Fruit fly (Drosophila melanogaster): Measurements from ENCODE around the gene RnrL.

Gene RnrL

DNA sequence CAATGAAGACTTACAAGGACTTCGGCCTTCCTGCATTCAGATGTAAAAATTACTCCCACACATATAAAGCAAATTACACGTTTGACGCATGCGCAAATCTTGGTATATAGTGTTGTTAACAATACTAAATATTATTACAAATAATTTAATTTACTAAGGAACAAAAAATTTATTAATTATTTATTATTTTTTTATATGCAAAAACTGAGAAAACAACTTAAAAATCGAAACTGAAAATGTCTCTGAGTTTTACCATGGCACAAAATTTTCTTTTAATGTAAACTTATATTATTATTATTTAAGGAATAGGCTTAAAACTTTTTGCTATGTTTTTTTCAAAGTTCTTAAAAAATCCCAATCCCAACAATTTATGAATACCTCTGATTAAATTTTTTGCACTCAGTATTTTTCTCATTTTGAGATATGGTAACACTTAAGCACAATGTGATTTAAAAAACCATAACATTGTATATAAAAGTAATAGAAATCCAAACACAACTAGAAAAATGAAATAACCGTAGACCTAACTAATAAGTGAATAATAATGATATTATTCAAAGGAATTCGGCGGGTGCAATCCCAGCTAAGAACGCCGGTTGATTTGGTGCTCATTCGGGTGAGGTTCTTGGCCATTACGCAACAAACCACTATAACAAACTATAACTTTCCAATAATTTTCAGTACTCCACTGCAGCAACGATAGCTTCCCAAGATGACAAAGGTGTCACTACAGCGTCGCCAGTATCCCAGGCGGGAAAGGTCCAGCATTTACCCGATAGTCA is 3.5 kb upstream of the RnrL start, which contains the start of the genes Schip1 and Cox10 (continued):
- TF ChIP-seq sim (GFP tag; IDR thresholded peaks at IDR 0.05) (no peak), CG30020 (tag; optimal IDR thresholded peaks at IDR 0.05) (peak; percentile 85), CG13894 (tag; optimal IDR thresholded peaks at IDR 0.05) (no peak), TFAM (GFP tag; optimal IDR thresholded peaks at IDR 0.05) (no peak), CG12659 (GFP tag; optimal IDR thresholded peaks at IDR 0.05) (peak; percentile 29), wdn (GFP tag; IDR thresholded peaks at IDR 0.05) (no peak), pzg (GFP tag; optimal IDR thresholded peaks at IDR 0.05) (peak; percentile 13), Dek (tag; optimal IDR thresholded peaks at IDR 0.05) (no peak), ci (GFP tag; IDR thresholded peaks at IDR 0.05) (no peak), Dbx (GFP tag; IDR thresholded peaks at IDR 0.05) (no peak), Poxn (GFP tag; IDR thresholded peaks at IDR 0.05) (no peak), phol (tag; optimal IDR thresholded peaks at IDR 0.05) (peak; percentile 20), HmgZ (tag; optimal IDR thresholded peaks at IDR 0.05) (peak; percentile 19), chn (GFP tag; optimal IDR thresholded peaks at IDR 0.05) (no peak), CG10979 (tag; optimal IDR thresholded peaks at IDR 0.05) (peak; percentile 20), CG12155 (GFP tag; optimal IDR thresholded peaks at IDR 0.05) (no peak), CG10267 (tag; optimal IDR thresholded peaks at IDR 0.05) (peak; percentile 71), eyg (GFP tag; optimal IDR thresholded peaks at IDR 0.05) (no peak), CG14710 (tag; optimal IDR thresholded peaks at IDR 0.05) (peak; percentile 46), Hr39 (optimal IDR thresholded peaks at IDR 0.05) (no peak), CG2199 (GFP tag; IDR thresholded peaks at IDR 0.05) (no peak), CG15514 (GFP tag; optimal IDR thresholded peaks at IDR 0.05) (peak; percentile 26), CoRest (tag; optimal IDR thresholded peaks at IDR 0.05) (peak; percentile 56), Asciz (GFP tag; optimal IDR thresholded peaks at IDR 0.05) (no peak), fd3F (GFP tag; optimal IDR thresholded peaks at IDR 0.05) (no peak), Nf-YB (GFP tag; optimal IDR thresholded peaks at IDR 0.05) (peak; percentile 6), MESR4 (GFP tag; optimal IDR thresholded peaks at IDR 0.05) (peak; percentile 68), Ets65A (GFP tag) (no peak), bowl (GFP tag; IDR thresholded peaks at IDR 0.05) (no peak), maf-S (GFP tag; optimal IDR thresholded peaks at IDR 0.05) (no peak), so (GFP tag; IDR thresholded peaks at IDR 0.05) (no peak), CG13624 (GFP tag; optimal IDR thresholded peaks at IDR 0.05) (no peak), gsb (GFP tag; IDR thresholded peaks at IDR 0.05) (no peak), fd102C (GFP tag; optimal IDR thresholded peaks at IDR 0.05) (no peak), gem (tag; optimal IDR thresholded peaks at IDR 0.05) (peak; percentile 69), CG8388 (GFP tag; optimal IDR thresholded peaks at IDR 0.05) (peak; percentile 27), lola (GFP tag; optimal IDR thresholded peaks at IDR 0.05) (peak in 1 of 3 experiments; percentile 22), slou (GFP tag; optimal IDR thresholded peaks at IDR 0.05) (no peak), scrt (GFP tag; optimal IDR thresholded peaks at IDR 0.05) (no peak), CG15269 (tag; optimal IDR thresholded peaks at IDR 0.05) (no peak), sc (optimal IDR thresholded peaks at IDR 0.05) (no peak), sc (GFP tag; optimal IDR thresholded peaks at IDR 0.05) (no peak), z (GFP tag; IDR thresholded peaks at IDR 0.05) (no peak), CG3407 (GFP tag; optimal IDR thresholded peaks at IDR 0.05) (no peak), CG17568 (GFP tag; optimal IDR thresholded peaks at IDR 0.05) (no peak), Dip2 (GFP tag; IDR thresholded peaks at IDR 0.05) (no peak), Six4 (GFP tag; optimal IDR thresholded peaks at IDR 0.05) (no peak), hbn (GFP tag; IDR thresholded peaks at IDR 0.05; ENCODE audit: partially characterized antibody) (no peak), chm (GFP tag; IDR thresholded peaks at IDR 0.05) (no peak), CG1603 (tag; optimal IDR thresholded peaks at IDR 0.05) (peak; percentile 10)

Data from whole organism, embryonic.